Fruit fly (Drosophila melanogaster) whole organism, wandering third instar larva: ENCODE measurements around the gene CG32228.

Source experiments
- Hnf4 ChIP-seq: fragments of 200-800 bp; sonication (Bioruptor generic); optimal IDR thresholded peaks from 2 replicates; lab custom pipeline; 2016; ENCODE audit warnings: missing biosample characterization, mild to moderate bottlenecking, missing genetic modification characterization
- Hr78 ChIP-seq: fragments of >200 bp; optimal IDR thresholded peaks from 2 replicates; lab custom pipeline; 2017; ENCODE audit warnings: missing biosample characterization, missing genetic modification characterization

dm6 chr3L:20302081-20302630 lies 36.5 kb downstream of the CG32228 start, which contains the start of gene Pex23:
- no peak for TF ChIP-seq Hr78 (GFP tag; lab: Kevin White, UChicago)
- no peak for TF ChIP-seq Hnf4 (GFP tag; lab: Kevin White, UChicago)
